Fruit fly (Drosophila melanogaster): Measurements from ENCODE around the gene ogre.

ogre gene

DNA sequence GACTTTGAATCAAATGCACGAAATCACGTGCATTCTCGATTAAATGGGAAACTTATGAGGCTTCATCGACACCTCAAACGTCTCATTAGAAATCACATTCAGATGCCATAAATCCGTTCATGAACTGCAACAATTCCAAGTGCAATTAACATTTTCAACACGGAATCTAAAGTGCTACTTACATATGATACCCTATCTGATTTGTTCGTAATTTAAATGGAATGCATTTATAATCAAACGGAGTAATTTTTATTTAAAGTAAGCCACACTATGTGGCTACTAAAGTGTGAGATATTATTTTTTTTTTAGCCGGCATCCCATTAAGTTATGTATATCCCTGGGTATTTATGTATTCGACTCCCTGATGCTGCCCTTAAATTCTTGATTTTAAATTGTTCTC lies 16.6 kb upstream of the ogre start (continued):
- TF ChIP-seq CG16779 (tag; optimal IDR thresholded peaks at IDR 0.05), result no peak
- peak; percentile 26 for TF ChIP-seq svp (GFP tag)
- no peak for TF ChIP-seq CG32006 (GFP tag; optimal IDR thresholded peaks at IDR 0.05)
- peak; percentile 37 for TF ChIP-seq topi (GFP tag; optimal IDR thresholded peaks at IDR 0.05)
- no peak for TF ChIP-seq CG11762 (GFP tag; optimal IDR thresholded peaks at IDR 0.05; ENCODE audit: insufficient read depth)
- no peak for TF ChIP-seq ss (GFP tag; optimal IDR thresholded peaks at IDR 0.05)
- TF ChIP-seq vri (GFP tag; optimal IDR thresholded peaks at IDR 0.05), result peak; percentile 12
- TF ChIP-seq Eip78C (GFP tag), result peak; percentile 76
- no peak for TF ChIP-seq CG6276 (GFP tag; optimal IDR thresholded peaks at IDR 0.05)
- TF ChIP-seq CG31627 (GFP tag; optimal IDR thresholded peaks at IDR 0.05), result peak; percentile 19
- no peak for TF ChIP-seq CG7368 (GFP tag; optimal IDR thresholded peaks at IDR 0.05)
- TF ChIP-seq eg (GFP tag; IDR thresholded peaks at IDR 0.05), result no peak
- TF ChIP-seq Ets96B (tag; optimal IDR thresholded peaks at IDR 0.05), result no peak
- no peak for TF ChIP-seq CG9139 (GFP tag; optimal IDR thresholded peaks at IDR 0.05)
- no peak for TF ChIP-seq CG15336 (GFP tag; IDR thresholded peaks at IDR 0.05)
- no peak for TF ChIP-seq Hr4 (GFP tag; optimal IDR thresholded peaks at IDR 0.05)
- peak; percentile 6 for TF ChIP-seq CG34406 (GFP tag; optimal IDR thresholded peaks at IDR 0.05)
- TF ChIP-seq Met (GFP tag; optimal IDR thresholded peaks at IDR 0.05), result peak; percentile 51

DNA sequence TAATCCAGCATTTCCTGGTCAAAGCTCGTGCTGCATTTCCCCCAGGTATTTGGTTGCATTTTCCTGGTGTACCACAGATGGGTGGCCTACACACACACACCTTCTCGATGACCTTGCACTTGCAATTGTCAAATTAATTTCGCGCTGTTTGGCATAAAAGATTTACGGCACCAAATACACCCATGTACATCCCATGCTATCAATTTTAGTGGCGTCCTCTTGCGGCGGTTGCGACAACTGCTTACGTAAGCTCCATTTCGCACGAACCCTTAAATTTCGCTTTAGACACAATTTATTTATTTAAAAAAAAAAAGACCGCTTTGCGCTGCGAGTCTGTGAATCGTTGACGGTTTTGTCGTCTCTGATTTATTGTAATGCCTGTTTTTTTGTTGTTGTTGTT lies 14.3 kb upstream of the ogre start:
- TF ChIP-seq CG11294 (GFP tag; IDR thresholded peaks at IDR 0.05), result no peak
- no peak for TF ChIP-seq Blimp-1 (GFP tag; optimal IDR thresholded peaks at IDR 0.05)
- no peak for TF ChIP-seq CG6276 (GFP tag; optimal IDR thresholded peaks at IDR 0.05)
- no peak for TF ChIP-seq OdsH (GFP tag; optimal IDR thresholded peaks at IDR 0.05)
- no peak for TF ChIP-seq CG3032 (tag; optimal IDR thresholded peaks at IDR 0.05)
- no peak for TF ChIP-seq CG15336 (GFP tag; IDR thresholded peaks at IDR 0.05)
- TF ChIP-seq Ets96B (tag; optimal IDR thresholded peaks at IDR 0.05), result no peak
- TF ChIP-seq CG8319 (GFP tag; optimal IDR thresholded peaks at IDR 0.05), result no peak
- no peak for TF ChIP-seq CG31627 (GFP tag; optimal IDR thresholded peaks at IDR 0.05)
- TF ChIP-seq spab (GFP tag; optimal IDR thresholded peaks at IDR 0.05), result no peak
- TF ChIP-seq topi (GFP tag; optimal IDR thresholded peaks at IDR 0.05), result no peak
- no peak for TF ChIP-seq ss (GFP tag; optimal IDR thresholded peaks at IDR 0.05)

DNA sequence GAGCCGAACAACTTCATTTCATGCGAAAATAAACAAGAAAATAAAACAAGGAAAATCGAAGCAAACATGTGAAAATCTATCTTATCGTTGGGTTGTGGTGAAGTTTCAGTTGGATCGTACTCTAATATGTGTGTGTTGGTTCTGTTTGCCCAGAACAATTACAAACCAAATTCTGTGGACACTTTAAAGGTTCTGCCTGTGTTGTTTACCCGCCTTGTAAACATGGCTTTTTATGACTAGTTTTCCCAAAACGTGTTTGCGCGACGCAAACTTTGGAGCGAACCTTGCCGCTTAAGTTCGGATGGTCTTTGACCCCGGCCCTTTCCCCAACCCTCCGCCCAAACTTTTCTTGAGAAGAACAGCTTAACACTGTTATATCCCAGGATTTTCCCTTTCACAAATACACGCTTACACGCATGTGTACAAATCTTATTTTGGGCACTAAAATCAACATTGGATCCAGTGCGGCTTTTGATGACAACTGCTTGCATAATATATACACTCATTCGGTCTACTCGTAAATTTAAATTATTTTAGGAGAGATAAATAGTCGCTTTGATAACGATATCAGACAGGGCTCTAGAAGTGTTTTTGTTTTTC lies 13.1 kb upstream of the ogre start:
- no peak for TF ChIP-seq Gug (GFP tag; IDR thresholded peaks at IDR 0.05)
- peak; percentile 30 for TF ChIP-seq svp (GFP tag)
- TF ChIP-seq CG16779 (tag; optimal IDR thresholded peaks at IDR 0.05), result no peak
- TF ChIP-seq CG6808 (GFP tag; optimal IDR thresholded peaks at IDR 0.05), result no peak
- no peak for TF ChIP-seq salr (GFP tag; optimal IDR thresholded peaks at IDR 0.05)
- TF ChIP-seq Met (GFP tag; optimal IDR thresholded peaks at IDR 0.05), result peak; percentile 3
- peak; percentile 98 for TF ChIP-seq fkh (GFP tag; optimal IDR thresholded peaks at IDR 0.05)
- peak; percentile 31 for TF ChIP-seq Eip78C (GFP tag)
- no peak for TF ChIP-seq dsx (GFP tag; optimal IDR thresholded peaks at IDR 0.05; ENCODE audit: poor library complexity, severe bottlenecking)

DNA sequence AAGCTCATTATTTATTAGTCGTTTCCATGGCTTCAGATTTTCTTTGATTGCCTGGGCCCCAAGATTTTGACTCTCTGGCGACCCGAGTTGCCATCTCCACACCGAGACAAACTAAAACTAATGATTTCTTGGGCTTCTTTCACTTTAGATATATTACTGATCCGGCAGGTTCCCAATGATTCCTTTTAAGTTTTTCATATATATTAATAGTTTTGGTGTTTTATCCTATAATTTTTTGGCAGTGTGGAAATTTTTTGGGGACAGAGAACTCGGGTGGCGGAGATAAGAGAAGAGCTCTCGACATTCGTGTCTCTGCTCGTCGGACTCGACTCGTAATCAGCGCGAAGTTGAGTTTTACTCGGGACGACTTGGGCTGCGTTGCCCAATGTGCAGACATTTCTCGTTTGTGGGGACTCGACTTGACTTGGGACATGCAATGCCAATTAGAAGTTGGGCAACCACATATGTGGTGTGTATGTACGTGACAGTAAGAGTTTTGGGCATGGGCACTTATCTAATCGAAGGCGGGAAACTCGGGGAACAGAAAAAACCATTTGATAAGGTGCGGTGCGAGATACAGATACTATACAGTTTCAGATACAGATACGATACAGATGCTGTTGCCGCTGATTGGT lies 10.1 kb upstream of the ogre start:
- TF ChIP-seq fd59A (GFP tag; optimal IDR thresholded peaks at IDR 0.05), result no peak
- TF ChIP-seq eg (GFP tag; IDR thresholded peaks at IDR 0.05), result peak; percentile 68
- TF ChIP-seq svp (GFP tag), result peak; percentile 81
- no peak for TF ChIP-seq fd85E (GFP tag; optimal IDR thresholded peaks at IDR 0.05)
- no peak for TF ChIP-seq CG9139 (GFP tag; optimal IDR thresholded peaks at IDR 0.05)
- TF ChIP-seq CG34406 (GFP tag; optimal IDR thresholded peaks at IDR 0.05), result peak; percentile 32
- peak; percentile 68 for TF ChIP-seq esn (GFP tag; optimal IDR thresholded peaks at IDR 0.05)
- peak; percentile 42 for TF ChIP-seq pdm3 (GFP tag; optimal IDR thresholded peaks at IDR 0.05)
- no peak for TF ChIP-seq Hr4 (GFP tag; optimal IDR thresholded peaks at IDR 0.05)
- TF ChIP-seq CG6792 (GFP tag; optimal IDR thresholded peaks at IDR 0.05), result peak; percentile 17
- no peak for TF ChIP-seq Eip93F (GFP tag; optimal IDR thresholded peaks at IDR 0.05)
- TF ChIP-seq net (GFP tag; optimal IDR thresholded peaks at IDR 0.05), result peak; percentile 18
- TF ChIP-seq Sox14 (GFP tag; optimal IDR thresholded peaks at IDR 0.05), result peak; percentile 7
- peak; percentile 11 for TF ChIP-seq CG3919 (GFP tag; optimal IDR thresholded peaks at IDR 0.05)
- peak; percentile 21 for TF ChIP-seq dsx (GFP tag; optimal IDR thresholded peaks at IDR 0.05; ENCODE audit: poor library complexity, severe bottlenecking)
- no peak for TF ChIP-seq Blimp-1 (GFP tag; optimal IDR thresholded peaks at IDR 0.05)
- TF ChIP-seq OdsH (GFP tag; optimal IDR thresholded peaks at IDR 0.05), result peak; percentile 8
- no peak for TF ChIP-seq CG4318 (GFP tag; optimal IDR thresholded peaks at IDR 0.05)
- peak; percentile 41; the same call in 1 of the 2 replicates for TF ChIP-seq CG15336 (GFP tag; IDR thresholded peaks at IDR 0.05)
- 0 out of 3 replicates have a peak, but pooled peaks have one; percentile 35 for TF ChIP-seq CG8119 (GFP tag; IDR thresholded peaks at IDR 0.05)
- peak; percentile 17 for TF ChIP-seq acj6 (GFP tag; optimal IDR thresholded peaks at IDR 0.05)
- peak; percentile 36 for TF ChIP-seq Hr39 (GFP tag; optimal IDR thresholded peaks at IDR 0.05)
- TF ChIP-seq ss (GFP tag; optimal IDR thresholded peaks at IDR 0.05), result peak in 1 of 2 experiments; percentile 19
- TF ChIP-seq CG32006 (GFP tag; optimal IDR thresholded peaks at IDR 0.05), result peak; percentile 61
- TF ChIP-seq Gug (GFP tag; IDR thresholded peaks at IDR 0.05), result 0 out of 2 replicates have a peak, but pooled peaks have one; percentile 15
